Fruit fly (Drosophila melanogaster) whole organism, prepupa: ENCODE results near the gene Nedd4.

ENCODE experiments used
- Blimp-1 ChIP-seq: fragments of 200-800 bp; sonication (Bioruptor generic); optimal IDR thresholded peaks from 3 replicates; lab custom pipeline; 2017; ENCODE audit warnings: missing biosample characterization, missing genetic modification characterization, mild to moderate bottlenecking, moderate library complexity, missing genetic modification reagents
- CG10631 ChIP-seq: fragments of 200-800 bp; sonication (Bioruptor generic); optimal IDR thresholded peaks from 2 replicates; lab custom pipeline; 2016; ENCODE audit warnings: missing biosample characterization, missing genetic modification characterization
- CG10669 ChIP-seq: fragments of 200-800 bp; sonication (Bioruptor generic); optimal IDR thresholded peaks from 3 replicates; lab custom pipeline; 2018; ENCODE audit warnings: missing biosample characterization, mild to moderate bottlenecking, missing genetic modification characterization, moderate library complexity
- CG11294 ChIP-seq: fragments of 200-800 bp; sonication (Bioruptor generic); IDR thresholded peaks from 2 replicates; pipeline ENCODE4 v1.3.6; 2022; ENCODE audit warnings: missing biosample characterization, missing genetic modification characterization
- CG11762 ChIP-seq: fragments of 200-800 bp; sonication (Bioruptor generic); optimal IDR thresholded peaks from 3 replicates; lab custom pipeline; 2016; ENCODE audit warnings: missing biosample characterization, missing genetic modification characterization; ENCODE audit not compliant: insufficient read depth
- CG15336 ChIP-seq: fragments of 200-800 bp; sonication (Bioruptor generic); IDR thresholded peaks from 2 replicates; pipeline ENCODE4 v1.3.6; 2022; ENCODE audit warnings: missing biosample characterization, missing genetic modification characterization
- CG1621 ChIP-seq: fragments of 200-800 bp; sonication (Bioruptor generic); optimal IDR thresholded peaks from 3 replicates; lab custom pipeline; 2018; ENCODE audit warnings: missing biosample characterization, mild to moderate bottlenecking, missing genetic modification characterization
- CG16779 ChIP-seq: fragments of 200-800 bp; sonication (Bioruptor generic); optimal IDR thresholded peaks from 3 replicates; lab custom pipeline; 2017; ENCODE audit warnings: missing biosample characterization, mild to moderate bottlenecking, missing genetic modification characterization
- CG3032 ChIP-seq: fragments of 200-800 bp; optimal IDR thresholded peaks from 2 replicates; lab custom pipeline; 2019; ENCODE audit warnings: missing biosample characterization, mild to moderate bottlenecking, missing genetic modification characterization, moderate library complexity
- CG31627 ChIP-seq: fragments of 200-800 bp; sonication (Bioruptor generic); optimal IDR thresholded peaks from 3 replicates; lab custom pipeline; 2016; ENCODE audit warnings: missing biosample characterization, missing genetic modification characterization
- CG32006 ChIP-seq: fragments of 200-800 bp; sonication (Bioruptor generic); optimal IDR thresholded peaks from 3 replicates; lab custom pipeline; 2017; ENCODE audit warnings: missing biosample characterization, mild to moderate bottlenecking, missing genetic modification characterization
- CG34406 ChIP-seq: fragments of 200-800 bp; sonication (Bioruptor generic); optimal IDR thresholded peaks from 3 replicates; lab custom pipeline; 2016; ENCODE audit warnings: missing biosample characterization, missing genetic modification characterization
- CG4318 ChIP-seq: fragments of 200-800 bp; sonication (Bioruptor generic); optimal IDR thresholded peaks from 3 replicates; lab custom pipeline; 2017; ENCODE audit warnings: missing biosample characterization, mild to moderate bottlenecking, missing genetic modification characterization
- CG6163 ChIP-seq: fragments of 200-800 bp; sonication (Bioruptor generic); IDR thresholded peaks from 3 replicates; pipeline ENCODE4 v1.3.6; 2022; ENCODE audit warnings: missing biosample characterization, missing genetic modification characterization
- CG6276 ChIP-seq: fragments of 200-800 bp; sonication (Bioruptor generic); optimal IDR thresholded peaks from 2 replicates; lab custom pipeline; 2017; ENCODE audit warnings: missing biosample characterization, mild to moderate bottlenecking, missing genetic modification characterization
- CG6792 ChIP-seq: fragments of 200-800 bp; sonication (Bioruptor generic); optimal IDR thresholded peaks from 3 replicates; lab custom pipeline; 2016; ENCODE audit warnings: missing biosample characterization, missing genetic modification characterization
- CG6808 ChIP-seq: fragments of 200-800 bp; sonication (Bioruptor generic); optimal IDR thresholded peaks from 3 replicates; lab custom pipeline; 2017; ENCODE audit warnings: missing biosample characterization, missing genetic modification characterization, mild to moderate bottlenecking, moderate library complexity, missing genetic modification reagents
- CG6854 ChIP-seq: fragments of 200-800 bp; sonication (Bioruptor generic); optimal IDR thresholded peaks from 2 replicates; lab custom pipeline; 2017; ENCODE audit warnings: missing biosample characterization, mild to moderate bottlenecking, missing genetic modification characterization
- CG8632 ChIP-seq: fragments of 200-800 bp; sonication (Bioruptor generic); optimal IDR thresholded peaks from 3 replicates; lab custom pipeline; 2016; ENCODE audit warnings: missing biosample characterization, missing genetic modification characterization
- CG9139 ChIP-seq: fragments of 200-800 bp; sonication (Bioruptor generic); optimal IDR thresholded peaks from 3 replicates; lab custom pipeline; 2017; ENCODE audit warnings: missing biosample characterization, mild to moderate bottlenecking, missing genetic modification characterization
- Eip75B ChIP-seq: fragments of 200-800 bp; sonication (Bioruptor generic); optimal IDR thresholded peaks from 3 replicates; lab custom pipeline; 2016; ENCODE audit warnings: missing biosample characterization, missing genetic modification characterization
- Eip78C ChIP-seq: fragments of 200-800 bp; sonication (Bioruptor generic); peaks from one replicate; lab custom pipeline; 2016; ENCODE audit warnings: missing biosample characterization, missing genetic modification characterization
- Ets21C ChIP-seq: fragments of 200-800 bp; sonication (Bioruptor generic); optimal IDR thresholded peaks from 3 replicates; lab custom pipeline; 2016; ENCODE audit warnings: missing biosample characterization, missing genetic modification characterization
- Ets96B ChIP-seq: fragments of 200-800 bp; optimal IDR thresholded peaks from 2 replicates; lab custom pipeline; 2019; ENCODE audit warnings: missing biosample characterization, mild to moderate bottlenecking, missing genetic modification characterization, moderate library complexity
- Gug ChIP-seq: fragments of 200-800 bp; sonication (Bioruptor generic); IDR thresholded peaks from 2 replicates; pipeline ENCODE4 v1.3.6; 2022; ENCODE audit warnings: missing biosample characterization, missing genetic modification characterization
- Hr38 ChIP-seq: sonication (Bioruptor generic); optimal IDR thresholded peaks from 2 replicates; lab custom pipeline; 2016; ENCODE audit warnings: missing biosample characterization, missing genetic modification characterization
- Hr4 ChIP-seq: fragments of 200-800 bp; sonication (Bioruptor generic); optimal IDR thresholded peaks from 3 replicates; lab custom pipeline; 2016; ENCODE audit warnings: missing biosample characterization, missing genetic modification characterization
- Lpt ChIP-seq: fragments of 200-800 bp; sonication (Bioruptor generic); optimal IDR thresholded peaks from 3 replicates; lab custom pipeline; 2016; ENCODE audit warnings: missing biosample characterization, missing genetic modification characterization
- Met ChIP-seq: fragments of 200-800 bp; sonication (Bioruptor generic); optimal IDR thresholded peaks from 3 replicates; lab custom pipeline; 2016; ENCODE audit warnings: missing biosample characterization, missing genetic modification characterization
- OdsH ChIP-seq: fragments of 200-800 bp; sonication (Bioruptor generic); optimal IDR thresholded peaks from 3 replicates; lab custom pipeline; 2016; ENCODE audit warnings: missing biosample characterization, missing genetic modification characterization
- Smox ChIP-seq: fragments of 200-800 bp; sonication (Bioruptor generic); optimal IDR thresholded peaks from 3 replicates; lab custom pipeline; 2016; ENCODE audit warnings: missing biosample characterization, missing genetic modification characterization
- Sox102F ChIP-seq: fragments of 200-800 bp; sonication (Bioruptor generic); optimal IDR thresholded peaks from 2 replicates; lab custom pipeline; 2016; ENCODE audit warnings: missing biosample characterization, mild to moderate bottlenecking, missing genetic modification characterization
- Sox14 ChIP-seq: fragments of 200-800 bp; sonication (Bioruptor generic); optimal IDR thresholded peaks from 3 replicates; lab custom pipeline; 2016; ENCODE audit warnings: missing biosample characterization, missing genetic modification characterization
- Sox15 ChIP-seq: fragments of 200-800 bp; sonication (Bioruptor generic); optimal IDR thresholded peaks from 3 replicates; lab custom pipeline; 2016; ENCODE audit warnings: missing biosample characterization, missing genetic modification characterization
- achi ChIP-seq: fragments of 200-800 bp; sonication (Bioruptor generic); optimal IDR thresholded peaks from 3 replicates; lab custom pipeline; 2016; ENCODE audit warnings: missing biosample characterization, missing genetic modification characterization
- acj6 ChIP-seq: fragments of 200-800 bp; sonication (Bioruptor generic); optimal IDR thresholded peaks from 3 replicates; lab custom pipeline; 2016; ENCODE audit warnings: missing biosample characterization, missing genetic modification characterization
- dac ChIP-seq: fragments of 200-800 bp; sonication (Bioruptor generic); optimal IDR thresholded peaks from 2 replicates; lab custom pipeline; 2017; ENCODE audit warnings: missing biosample characterization, mild to moderate bottlenecking, missing genetic modification characterization
- dsx ChIP-seq: fragments of 200-800 bp; optimal IDR thresholded peaks from 3 replicates; lab custom pipeline; 2019; ENCODE audit warnings: missing biosample characterization, mild to moderate bottlenecking, missing genetic modification characterization, moderate library complexity; ENCODE audit not compliant: poor library complexity, severe bottlenecking
- fd59A ChIP-seq: fragments of 200-800 bp; sonication (Bioruptor generic); optimal IDR thresholded peaks from 2 replicates; lab custom pipeline; 2017; ENCODE audit warnings: missing biosample characterization, mild to moderate bottlenecking, missing genetic modification characterization, missing genetic modification reagents
- fd85E ChIP-seq: fragments of 200-800 bp; sonication (Bioruptor generic); optimal IDR thresholded peaks from 3 replicates; lab custom pipeline; 2016; ENCODE audit warnings: missing biosample characterization, missing genetic modification characterization
- fkh ChIP-seq: fragments of 200-800 bp; sonication (Bioruptor generic); optimal IDR thresholded peaks from 3 replicates; lab custom pipeline; 2017; ENCODE audit warnings: missing biosample characterization, mild to moderate bottlenecking, missing genetic modification characterization, moderate library complexity
- lz ChIP-seq: fragments of 200-800 bp; sonication (Bioruptor generic); optimal IDR thresholded peaks from 3 replicates; lab custom pipeline; 2016; ENCODE audit warnings: missing biosample characterization, missing genetic modification characterization
- net ChIP-seq: fragments of 200-800 bp; sonication (Bioruptor generic); optimal IDR thresholded peaks from 3 replicates; lab custom pipeline; 2016; ENCODE audit warnings: missing biosample characterization, missing genetic modification characterization
- pdm3 ChIP-seq: fragments of 200-800 bp; sonication (Bioruptor generic); optimal IDR thresholded peaks from 3 replicates; lab custom pipeline; 2016; ENCODE audit warnings: missing biosample characterization, missing genetic modification characterization
- salr ChIP-seq, 2 experiments: fragments of 200-800 bp; sonication (Bioruptor generic); optimal IDR thresholded peaks; 3 replicates each; lab custom pipeline; 2016 to 2018; ENCODE audit warnings: missing biosample characterization in 2 of 2, missing genetic modification characterization in 2 of 2, mild to moderate bottlenecking in 1 of 2
- spab ChIP-seq: fragments of 200-800 bp; sonication (Bioruptor generic); optimal IDR thresholded peaks from 2 replicates; lab custom pipeline; 2017; ENCODE audit warnings: missing biosample characterization, mild to moderate bottlenecking, missing genetic modification characterization, missing genetic modification reagents
- ss ChIP-seq, 2 experiments: fragments of 200-800 bp; sonication (Bioruptor generic); optimal IDR thresholded peaks; 2 replicates in 1 of 2; 3 replicates in 1 of 2; lab custom pipeline; 2017 to 2018; ENCODE audit warnings: mild to moderate bottlenecking in 2 of 2, missing biosample characterization in 2 of 2, missing genetic modification characterization in 2 of 2, moderate library complexity in 1 of 2
- topi ChIP-seq: fragments of 200-800 bp; sonication (Bioruptor generic); optimal IDR thresholded peaks from 3 replicates; lab custom pipeline; 2016; ENCODE audit warnings: missing biosample characterization, missing genetic modification characterization

The Nedd4 gene

DNA sequence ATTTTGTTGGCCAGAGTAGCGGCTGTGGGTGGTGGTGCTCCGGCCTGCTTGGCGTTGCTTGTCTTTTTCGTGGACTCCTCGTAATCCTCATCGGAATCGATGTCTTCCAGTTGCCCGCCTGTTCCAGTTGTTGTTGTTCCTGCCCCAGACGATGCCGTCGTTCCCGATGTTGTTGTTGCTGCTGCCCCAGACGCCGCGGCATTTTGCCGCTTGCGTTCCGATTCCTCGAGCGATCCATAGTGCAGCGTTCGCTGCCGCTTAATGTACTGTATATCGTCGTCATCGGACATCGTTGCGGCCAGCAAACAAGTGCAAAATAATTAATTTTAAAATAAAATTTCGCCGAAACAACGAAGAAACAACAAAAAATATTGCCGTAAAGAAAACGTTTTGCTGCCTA is 16.4 kb upstream of the Nedd4 start:
- TF ChIP-seq CG6276 (GFP tag; lab: Kevin White, UChicago) (no peak), Gug (GFP tag; lab: Robert Waterston, UW) (no peak), fd59A (GFP tag; lab: Kevin White, UChicago) (no peak), CG11294 (GFP tag; lab: Robert Waterston, UW) (no peak), Sox14 (no peak), salr (GFP tag; optimal IDR thresholded peaks at IDR 0.05; lab: Kevin White, UChicago) (no peak), CG16779 (tag; lab: Kevin White, UChicago) (no peak), CG6854 (peak; percentile 23)

- TF ChIP-seq CG9139: no peak
- TF ChIP-seq Blimp-1 (GFP tag; lab: Kevin White, UChicago): no peak
- TF ChIP-seq Hr38 (GFP tag; lab: Kevin White, UChicago): no peak
- TF ChIP-seq CG32006: peak; percentile 61
- TF ChIP-seq lz (GFP tag; lab: Kevin White, UChicago): peak; percentile 60
- TF ChIP-seq topi: peak; percentile 75
- TF ChIP-seq CG8632: peak; percentile 51
- no peak for TF ChIP-seq ss (GFP tag; optimal IDR thresholded peaks at IDR 0.05; lab: Kevin White, UChicago)
- no peak for TF ChIP-seq Met (GFP tag; lab: Kevin White, UChicago)
- no peak for TF ChIP-seq CG10631 (GFP tag; lab: Kevin White, UChicago)
- TF ChIP-seq CG15336 (GFP tag; lab: Robert Waterston, UW): no peak
- TF ChIP-seq pdm3: peak; percentile 69
- TF ChIP-seq dac (GFP tag; lab: Kevin White, UChicago): no peak
- no peak for TF ChIP-seq Smox
- no peak for TF ChIP-seq CG6854
- TF ChIP-seq fd85E (GFP tag; lab: Kevin White, UChicago): peak; percentile 43
- no peak for TF ChIP-seq dsx (GFP tag; lab: Kevin White, UChicago)
- peak; percentile 69 for TF ChIP-seq CG6808 (GFP tag; lab: Kevin White, UChicago)
- peak; percentile 31 for TF ChIP-seq fd59A (GFP tag; lab: Kevin White, UChicago)
- TF ChIP-seq spab (GFP tag; lab: Kevin White, UChicago): no peak
- peak; percentile 10 for TF ChIP-seq Ets21C
- TF ChIP-seq OdsH (GFP tag; lab: Kevin White, UChicago): peak; percentile 60
- TF ChIP-seq CG4318: no peak
- peak; percentile 39 for TF ChIP-seq CG6792
- TF ChIP-seq CG6276 (GFP tag; lab: Kevin White, UChicago): no peak
- TF ChIP-seq acj6 (GFP tag; lab: Kevin White, UChicago): peak; percentile 63
- TF ChIP-seq Sox15: peak; percentile 45
- peak; percentile 29; the same call in 1 of the 2 replicates for TF ChIP-seq Gug (GFP tag; lab: Robert Waterston, UW)
- TF ChIP-seq Hr4 (GFP tag; lab: Kevin White, UChicago): peak; percentile 62
- TF ChIP-seq CG10669 (GFP tag; lab: Kevin White, UChicago): no peak
- TF ChIP-seq CG3032 (tag; lab: Kevin White, UChicago): peak; percentile 57
- TF ChIP-seq fkh: no peak
- TF ChIP-seq CG16779 (tag; lab: Kevin White, UChicago): no peak
- TF ChIP-seq CG31627 (GFP tag; lab: Kevin White, UChicago): peak; percentile 68
- TF ChIP-seq CG6163 (GFP tag; lab: Robert Waterston, UW): 0 out of 3 replicates have a peak, but pooled peaks have one; percentile 28
- peak; percentile 7 for TF ChIP-seq CG11762 (GFP tag; lab: Kevin White, UChicago)
- peak; percentile 30 for TF ChIP-seq Lpt (GFP tag; lab: Kevin White, UChicago)
- no peak for TF ChIP-seq CG1621 (tag; lab: Kevin White, UChicago)
- TF ChIP-seq net (GFP tag; lab: Kevin White, UChicago): peak; percentile 33
- TF ChIP-seq Sox102F (GFP tag; lab: Kevin White, UChicago): no peak
- TF ChIP-seq Eip78C (GFP tag; lab: Kevin White, UChicago): peak; percentile 78
- TF ChIP-seq CG34406: peak; percentile 47
- TF ChIP-seq Ets96B (tag; lab: Kevin White, UChicago): peak; percentile 16
- TF ChIP-seq achi (GFP tag; lab: Kevin White, UChicago): peak; percentile 59
- TF ChIP-seq Eip75B (GFP tag; lab: Kevin White, UChicago): no peak
Measured at dm6 chr3L:17513893-17514616, 15.8 kb upstream of the Nedd4 start, which contains the start of the genes U4-U6-60K and CG7564. Gene U4-U6-60K (minus strand): TSS chr3L:17513912. Gene CG7564 (plus strand): TSS chr3L:17514298.
